Worm (Caenorhabditis elegans): Measurements from ENCODE around the gene M03A1.3.

Gene M03A1.3

DNA sequence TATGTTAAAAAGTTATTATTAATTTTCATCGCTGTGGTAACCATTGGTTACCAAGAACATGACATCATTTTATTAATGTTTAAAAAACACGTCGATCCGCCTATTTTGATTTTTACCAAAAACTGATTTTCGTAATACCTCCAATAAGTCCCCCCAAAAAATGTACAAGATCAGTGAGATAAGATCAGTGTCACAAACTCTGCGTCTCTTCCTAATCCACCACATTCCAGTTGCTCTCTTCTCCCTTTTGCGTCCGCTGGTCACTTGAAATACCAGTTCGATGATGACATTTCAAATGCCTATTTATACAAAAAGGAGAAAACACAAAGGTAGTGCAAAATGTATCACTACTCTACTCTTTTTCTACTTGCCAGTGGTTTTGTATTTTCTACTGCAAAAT, 2.5 kb downstream of the M03A1.3 start, which contains the start of gene M03A1.8:
Gene M03A1.8 (plus strand): TSS at position 269 of the 400 bp plus-strand sequence.
- TF ChIP-seq flt-1 (GFP tag; IDR thresholded peaks at IDR 0.05) (no peak), med-1 (GFP tag; optimal IDR thresholded peaks at IDR 0.05; ENCODE audit: insufficient read depth) (no peak), ztf-23 (GFP tag; IDR thresholded peaks at IDR 0.05) (no peak), cog-1 (tag; optimal IDR thresholded peaks at IDR 0.05) (no peak)

- TF ChIP-seq ztf-29 (GFP tag; IDR thresholded peaks at IDR 0.05): no peak
- TF ChIP-seq T22C8.4 (GFP tag; IDR thresholded peaks at IDR 0.05): no peak
- no peak for TF ChIP-seq flt-1 (GFP tag; IDR thresholded peaks at IDR 0.05)
- no peak for TF ChIP-seq klf-2 (GFP tag; conservative IDR thresholded peaks at IDR 0.05)
- TF ChIP-seq ref-1 (GFP tag; conservative IDR thresholded peaks at IDR 0.05): no peak
- no peak for TF ChIP-seq cog-1 (tag; optimal IDR thresholded peaks at IDR 0.05)
- no peak for TF ChIP-seq tab-1 (GFP tag; IDR thresholded peaks at IDR 0.05)
Measured at ce11 chrII:4562503-4563000, 5.0 kb downstream of the M03A1.3 start, which contains the start of gene dao-2. Gene dao-2, plus strand, starts transcription at chrII:4562950.

DNA sequence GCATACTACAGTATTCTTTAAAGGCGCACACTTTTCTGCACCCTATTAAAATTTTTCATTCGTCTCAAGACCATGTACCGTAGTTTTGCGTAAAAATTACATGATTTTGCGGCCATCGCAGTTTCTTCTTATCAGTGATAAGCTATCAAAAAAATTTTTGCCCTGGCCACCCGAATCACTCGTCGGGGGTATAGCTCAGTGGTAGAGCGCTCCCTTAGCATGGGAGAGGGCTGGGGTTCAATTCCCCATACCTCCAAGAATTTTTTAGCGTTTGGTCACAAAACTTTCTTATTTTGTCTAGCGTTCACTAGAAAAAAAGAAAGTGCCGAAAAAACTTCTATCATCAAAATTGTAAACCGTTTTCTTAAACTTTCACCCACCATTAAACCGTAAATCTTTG, 7.6 kb downstream of the M03A1.3 start:
- no peak for TF ChIP-seq klf-2 (GFP tag; conservative IDR thresholded peaks at IDR 0.05)
- no peak for TF ChIP-seq flt-1 (GFP tag; IDR thresholded peaks at IDR 0.05)
- no peak for TF ChIP-seq ztf-29 (GFP tag; IDR thresholded peaks at IDR 0.05)
- no peak for TF ChIP-seq T22C8.4 (GFP tag; IDR thresholded peaks at IDR 0.05)
- TF ChIP-seq cog-1 (tag; optimal IDR thresholded peaks at IDR 0.05): no peak
- no peak for TF ChIP-seq ref-1 (GFP tag; conservative IDR thresholded peaks at IDR 0.05)
- TF ChIP-seq med-1 (GFP tag; optimal IDR thresholded peaks at IDR 0.05; ENCODE audit: insufficient read depth): no peak
- TF ChIP-seq ztf-23 (GFP tag; IDR thresholded peaks at IDR 0.05): no peak
- TF ChIP-seq tab-1 (GFP tag; IDR thresholded peaks at IDR 0.05): no peak

DNA sequence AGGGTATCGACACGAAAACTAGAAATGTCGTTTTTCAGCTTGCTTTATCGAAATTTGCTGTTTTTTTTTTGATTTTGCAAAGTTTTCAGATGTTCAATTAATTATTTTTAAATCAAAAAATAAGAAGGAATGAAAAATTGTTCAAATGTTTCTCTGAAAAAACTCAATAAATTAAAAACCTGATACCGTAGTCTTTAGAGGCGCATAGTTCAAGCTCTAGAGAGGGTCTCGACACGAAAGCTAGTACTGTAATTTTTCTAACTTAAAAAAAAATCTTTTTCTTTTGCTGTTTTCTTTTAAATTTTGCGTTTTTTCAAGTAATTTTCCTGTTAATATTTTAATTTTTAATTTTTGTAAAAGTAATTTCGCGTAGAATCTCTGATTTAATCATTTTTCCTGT, 8.7 kb downstream of the M03A1.3 start:
- TF ChIP-seq T22C8.4 (GFP tag; IDR thresholded peaks at IDR 0.05): no peak
- TF ChIP-seq flt-1 (GFP tag; IDR thresholded peaks at IDR 0.05): no peak

ce11 chrII:4571112-4571511, 13.5 kb downstream of the M03A1.3 start:
- TF ChIP-seq ref-1 (GFP tag; conservative IDR thresholded peaks at IDR 0.05) (no peak), flt-1 (GFP tag; IDR thresholded peaks at IDR 0.05) (0 out of 2 replicates have a peak, but pooled peaks have one; percentile 48), ztf-23 (GFP tag; IDR thresholded peaks at IDR 0.05) (peak; percentile 54; the same call in 1 of the 2 replicates)

DNA sequence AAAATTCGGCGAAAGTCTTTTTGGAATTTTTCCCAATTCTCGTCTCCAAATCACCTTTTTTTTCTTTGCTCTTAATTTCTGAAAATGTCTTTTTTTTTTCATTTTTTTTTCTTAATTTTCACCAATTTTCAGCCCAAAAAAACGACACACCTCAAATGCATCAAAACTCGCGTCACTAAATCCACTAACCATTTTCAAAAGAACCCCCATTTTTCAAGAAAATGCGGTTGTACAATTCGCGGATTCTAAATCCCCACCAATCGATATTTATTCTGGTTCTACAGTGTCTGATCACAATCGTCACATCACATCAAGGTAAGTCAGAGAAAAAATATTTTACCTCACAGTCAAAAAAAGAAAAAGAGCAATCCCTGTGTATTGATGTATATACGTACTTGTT, 14.3 kb downstream of the M03A1.3 start, which contains the start of gene vab-1:
Gene vab-1 (plus strand): TSS at position 133 of the 400 bp plus-strand sequence.
- TF ChIP-seq ztf-29 (GFP tag; IDR thresholded peaks at IDR 0.05): no peak

ce11 chrII:4572579-4572978, 15.0 kb downstream of the M03A1.3 start:
- TF ChIP-seq flt-1 (GFP tag; IDR thresholded peaks at IDR 0.05) (no peak), tab-1 (GFP tag; IDR thresholded peaks at IDR 0.05) (no peak), T22C8.4 (GFP tag; IDR thresholded peaks at IDR 0.05) (no peak), klf-2 (GFP tag; conservative IDR thresholded peaks at IDR 0.05) (no peak)

- TF ChIP-seq flt-1 (GFP tag; IDR thresholded peaks at IDR 0.05) (no peak), T22C8.4 (GFP tag; IDR thresholded peaks at IDR 0.05) (no peak), ztf-23 (GFP tag; IDR thresholded peaks at IDR 0.05) (no peak), ref-1 (GFP tag; conservative IDR thresholded peaks at IDR 0.05) (no peak), klf-2 (GFP tag; conservative IDR thresholded peaks at IDR 0.05) (no peak), tab-1 (GFP tag; IDR thresholded peaks at IDR 0.05) (no peak), ztf-29 (GFP tag; IDR thresholded peaks at IDR 0.05) (no peak), med-1 (GFP tag; optimal IDR thresholded peaks at IDR 0.05; ENCODE audit: insufficient read depth) (no peak), cog-1 (tag; optimal IDR thresholded peaks at IDR 0.05) (no peak)
Measured at ce11 chrII:4573084-4573483, 15.5 kb downstream of the M03A1.3 start.

- no peak for TF ChIP-seq ref-1 (GFP tag; conservative IDR thresholded peaks at IDR 0.05)
- no peak for TF ChIP-seq cog-1 (tag; optimal IDR thresholded peaks at IDR 0.05)
Measured at ce11 chrII:4574658-4575057, 17.1 kb downstream of the M03A1.3 start.

DNA sequence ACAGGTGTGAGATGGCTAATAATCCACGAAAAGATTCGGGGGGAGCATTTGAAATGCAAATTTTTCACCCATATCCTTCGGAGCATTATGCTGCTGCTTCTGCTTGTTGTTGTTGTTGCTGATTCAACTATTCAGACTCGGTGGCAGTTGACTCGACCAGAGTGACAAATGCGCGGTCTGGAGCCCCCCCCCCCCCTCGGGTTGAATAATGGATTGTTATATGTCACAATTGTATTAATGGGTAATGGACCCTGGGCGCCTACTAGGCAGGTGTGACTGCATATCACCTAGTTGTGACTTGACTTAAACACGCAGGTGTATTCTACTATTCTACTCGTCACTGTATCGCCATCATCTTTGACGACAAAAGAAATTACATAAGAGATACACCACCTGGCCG, 18.0 kb downstream of the M03A1.3 start:
- TF ChIP-seq ref-1 (GFP tag; conservative IDR thresholded peaks at IDR 0.05): no peak
- TF ChIP-seq T22C8.4 (GFP tag; IDR thresholded peaks at IDR 0.05): no peak
- TF ChIP-seq tab-1 (GFP tag; IDR thresholded peaks at IDR 0.05): no peak
- TF ChIP-seq med-1 (GFP tag; optimal IDR thresholded peaks at IDR 0.05; ENCODE audit: insufficient read depth): no peak
- TF ChIP-seq ztf-23 (GFP tag; IDR thresholded peaks at IDR 0.05): no peak
- no peak for TF ChIP-seq cog-1 (tag; optimal IDR thresholded peaks at IDR 0.05)
- TF ChIP-seq flt-1 (GFP tag; IDR thresholded peaks at IDR 0.05): no peak
- no peak for TF ChIP-seq klf-2 (GFP tag; conservative IDR thresholded peaks at IDR 0.05)
- no peak for TF ChIP-seq ztf-29 (GFP tag; IDR thresholded peaks at IDR 0.05)

ce11 chrII:4577391-4577790, 19.8 kb downstream of the M03A1.3 start:
- TF ChIP-seq flt-1 (GFP tag; IDR thresholded peaks at IDR 0.05): no peak
- TF ChIP-seq ztf-23 (GFP tag; IDR thresholded peaks at IDR 0.05): no peak
- no peak for TF ChIP-seq cog-1 (tag; optimal IDR thresholded peaks at IDR 0.05)
- no peak for TF ChIP-seq ref-1 (GFP tag; conservative IDR thresholded peaks at IDR 0.05)
- TF ChIP-seq med-1 (GFP tag; optimal IDR thresholded peaks at IDR 0.05; ENCODE audit: insufficient read depth): no peak
- no peak for TF ChIP-seq tab-1 (GFP tag; IDR thresholded peaks at IDR 0.05)
- TF ChIP-seq T22C8.4 (GFP tag; IDR thresholded peaks at IDR 0.05): no peak
- TF ChIP-seq klf-2 (GFP tag; conservative IDR thresholded peaks at IDR 0.05): no peak
- no peak for TF ChIP-seq ztf-29 (GFP tag; IDR thresholded peaks at IDR 0.05)

Data from whole organism, midembryonic.